Worm (Caenorhabditis elegans) whole organism, late embryonic: ENCODE measurements around the gene C27F2.9.

Source experiments
- ceh-9 ChIP-seq: sonication (generic microtip); optimal IDR thresholded peaks from 2 replicates; lab custom pipeline; 2016; ENCODE audit warnings: mild to moderate bottlenecking, missing genetic modification characterization, inconsistent platforms, missing compliant biosample characterization
- fkh-10 ChIP-seq: fragments of 150-350 bp; optimal IDR thresholded peaks from 2 replicates; lab custom pipeline; 2014; ENCODE audit warnings: missing biosample characterization, missing genetic modification reagents, missing genetic modification characterization
- hlh-30 ChIP-seq: sonication (generic microtip); optimal IDR thresholded peaks from 2 replicates; lab custom pipeline; 2017; ENCODE audit warnings: antibody characterized with exemption, missing genetic modification characterization, missing compliant biosample characterization; ENCODE audit not compliant: insufficient read depth
- hlh-6 ChIP-seq: sonication (generic microtip); optimal IDR thresholded peaks from 2 replicates; lab custom pipeline; 2016; ENCODE audit warnings: missing genotype, missing genetic modification characterization, missing compliant biosample characterization
- madf-2 ChIP-seq: sonication (generic microtip); optimal IDR thresholded peaks from 2 replicates; lab custom pipeline; 2017; ENCODE audit warnings: missing genetic modification characterization, missing compliant biosample characterization
- nfya-1 ChIP-seq: sonication (generic microtip); optimal IDR thresholded peaks from 2 replicates; lab custom pipeline; 2017; ENCODE audit warnings: missing genetic modification characterization, mild to moderate bottlenecking, missing compliant biosample characterization, antibody characterized with exemption, moderate library complexity
- rnt-1 ChIP-seq: sonication (generic microtip); optimal IDR thresholded peaks from 2 replicates; lab custom pipeline; 2016; ENCODE audit warnings: missing genetic modification characterization, missing compliant biosample characterization

DNA sequence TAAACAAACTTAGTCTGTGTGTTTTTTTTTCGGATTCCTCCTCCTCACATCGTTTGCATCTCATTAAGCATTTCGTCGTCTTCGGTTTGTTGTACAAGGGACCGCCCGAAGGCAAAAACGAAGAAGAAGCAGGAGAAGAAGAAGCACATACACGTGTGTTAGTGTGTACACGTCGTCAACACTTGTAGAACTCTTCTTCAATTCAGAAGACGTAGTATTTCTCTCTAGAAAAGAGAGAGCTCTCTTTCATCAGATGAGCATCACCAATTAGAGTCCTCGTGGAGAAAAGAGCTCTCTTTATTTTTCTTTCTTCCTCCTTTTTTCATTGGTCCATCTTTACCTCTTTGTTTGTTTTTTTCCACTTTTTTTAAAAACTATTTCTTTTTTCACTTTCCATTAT lies 5.3 kb upstream of the C27F2.9 start:
- TF ChIP-seq rnt-1, result no peak
- no peak for TF ChIP-seq hlh-6 (tag; lab: Kevin White, UChicago)
- no peak for TF ChIP-seq nfya-1 (tag; lab: Kevin White, UChicago)
- no peak for TF ChIP-seq madf-2 (tag; lab: Kevin White, UChicago)
- no peak for TF ChIP-seq hlh-30 (tag; lab: Kevin White, UChicago)
- no peak for TF ChIP-seq fkh-10 (GFP tag; lab: Kevin White, UChicago)
- no peak for TF ChIP-seq ceh-9 (tag; lab: Kevin White, UChicago)
